Fruit fly (Drosophila melanogaster) whole organism, embryonic: ENCODE data around the gene CycC.
A peak's percentile ranks its signal among the peaks of the same experiment; 100 is the strongest.

Source experiments
- Antp ChIP-seq: fragments of 200-800 bp; sonication (Bioruptor generic); optimal IDR thresholded peaks from 3 replicates; lab custom pipeline; 2016; ENCODE audit warnings: missing biosample characterization, missing genetic modification characterization
- CG10147 ChIP-seq: fragments of 200-800 bp; sonication (Bioruptor generic); optimal IDR thresholded peaks from 2 replicates; lab custom pipeline; 2019; ENCODE audit warnings: missing biosample characterization, mild to moderate bottlenecking, missing genetic modification characterization, moderate library complexity
- CG10321 ChIP-seq: fragments of 200-800 bp; sonication (Bioruptor generic); IDR thresholded peaks from 2 replicates; pipeline ENCODE4 v1.3.6; 2022; ENCODE audit warnings: missing biosample characterization, missing genetic modification characterization
- CG10979 ChIP-seq: fragments of 200-800 bp; sonication (Bioruptor generic); optimal IDR thresholded peaks from 2 replicates; lab custom pipeline; 2018; ENCODE audit warnings: missing biosample characterization, mild to moderate bottlenecking, missing genetic modification characterization, moderate library complexity
- CG11723 ChIP-seq: fragments of 200-800 bp; sonication (Bioruptor generic); optimal IDR thresholded peaks from 2 replicates; lab custom pipeline; 2017; ENCODE audit warnings: missing biosample characterization, mild to moderate bottlenecking, missing genetic modification characterization
- CG13287 ChIP-seq: fragments of 200-800 bp; sonication (Bioruptor generic); IDR thresholded peaks from 2 replicates; pipeline ENCODE4 v1.3.6; 2022; ENCODE audit warnings: missing biosample characterization, missing genetic modification characterization; ENCODE audit not compliant: partially characterized antibody
- CG1602 ChIP-seq: fragments of 200-800 bp; sonication (Bioruptor generic); optimal IDR thresholded peaks from 3 replicates; lab custom pipeline; 2016; ENCODE audit warnings: missing biosample characterization, missing genetic modification characterization
- CG33213 ChIP-seq: fragments of 200-800 bp; sonication (Bioruptor generic); optimal IDR thresholded peaks from 3 replicates; lab custom pipeline; 2016; ENCODE audit warnings: missing biosample characterization, missing genetic modification characterization
- CG4854 ChIP-seq: fragments of 200-800 bp; sonication (Bioruptor generic); optimal IDR thresholded peaks from 2 replicates; lab custom pipeline; 2016; ENCODE audit warnings: missing biosample characterization, missing genetic modification characterization, inconsistent platforms
- CG8290 ChIP-seq, 3 experiments: fragments of 200-800 bp; sonication (Bioruptor generic); optimal IDR thresholded peaks; 2 replicates each; lab custom pipeline; 2016 to 2019; ENCODE audit warnings: missing biosample characterization in 3 of 3, missing genetic modification characterization in 3 of 3, mild to moderate bottlenecking in 2 of 3, moderate library complexity in 1 of 3
- CG9727 ChIP-seq: fragments of 200-800 bp; sonication (Bioruptor generic); optimal IDR thresholded peaks from 3 replicates; lab custom pipeline; 2017; ENCODE audit warnings: missing biosample characterization, mild to moderate bottlenecking, missing genetic modification characterization
- CG9817 ChIP-seq: fragments of 200-800 bp; sonication (Bioruptor generic); optimal IDR thresholded peaks from 2 replicates; lab custom pipeline; 2018; ENCODE audit warnings: missing biosample characterization, mild to moderate bottlenecking, missing genetic modification characterization, moderate library complexity
- Camta ChIP-seq: fragments of 200-800 bp; sonication (Bioruptor generic); optimal IDR thresholded peaks from 2 replicates; lab custom pipeline; 2016; ENCODE audit warnings: missing biosample characterization, missing genetic modification characterization
- Dip2 ChIP-seq: fragments of 200-800 bp; sonication (Bioruptor generic); IDR thresholded peaks from 2 replicates; pipeline ENCODE4 v1.3.6; 2022; ENCODE audit warnings: missing biosample characterization, missing genetic modification characterization
- Doc2 ChIP-seq: fragments of 200-800 bp; sonication (Bioruptor generic); IDR thresholded peaks from 2 replicates; pipeline ENCODE4 v1.3.6; 2022; ENCODE audit warnings: missing biosample characterization, missing genetic modification characterization
- E2f2 ChIP-seq: fragments of 200-800 bp; sonication (Bioruptor generic); IDR thresholded peaks from 2 replicates; pipeline ENCODE4 v1.3.6; 2022; ENCODE audit warnings: missing biosample characterization, missing genetic modification characterization
- Eip74EF ChIP-seq, 2 experiments: fragments of 200-800 bp in 1 of 2; fragments of >200 bp in 1 of 2; sonication (Bioruptor generic) in 1 of 2; optimal IDR thresholded peaks; 2 replicates each; lab custom pipeline; 2017 to 2019; ENCODE audit warnings: missing biosample characterization in 2 of 2, missing genetic modification characterization in 2 of 2, mild to moderate bottlenecking in 1 of 2, moderate library complexity in 1 of 2
- Fer1 ChIP-seq: fragments of 200-800 bp; sonication (Bioruptor generic); optimal IDR thresholded peaks from 2 replicates; lab custom pipeline; 2017; ENCODE audit warnings: missing biosample characterization, mild to moderate bottlenecking, missing genetic modification characterization
- Gsc ChIP-seq: fragments of 200-800 bp; sonication (Bioruptor generic); IDR thresholded peaks from 2 replicates; pipeline ENCODE4 v1.3.6; 2022; ENCODE audit warnings: missing biosample characterization, missing genetic modification characterization
- HLH3B ChIP-seq: fragments of 200-800 bp; sonication (Bioruptor generic); IDR thresholded peaks from 2 replicates; pipeline ENCODE4 v1.3.6; 2022; ENCODE audit warnings: missing biosample characterization, missing genetic modification characterization
- HLH54F ChIP-seq: fragments of 200-800 bp; sonication (Bioruptor generic); optimal IDR thresholded peaks from 3 replicates; lab custom pipeline; 2016; ENCODE audit warnings: missing biosample characterization, missing genetic modification characterization
- HLHmδ ChIP-seq: fragments of 200-800 bp; sonication (Bioruptor generic); optimal IDR thresholded peaks from 2 replicates; lab custom pipeline; 2018; ENCODE audit warnings: missing biosample characterization, mild to moderate bottlenecking, missing genetic modification characterization, moderate library complexity
- HmgZ ChIP-seq: fragments of 200-800 bp; sonication (Bioruptor generic); optimal IDR thresholded peaks from 2 replicates; lab custom pipeline; 2018; ENCODE audit warnings: missing biosample characterization, mild to moderate bottlenecking, missing genetic modification characterization
- Hr51 ChIP-seq, 2 experiments: fragments of 200-800 bp; sonication (Bioruptor generic); optimal IDR thresholded peaks; 2 replicates in 1 of 2; 3 replicates in 1 of 2; lab custom pipeline; 2016 to 2018; ENCODE audit warnings: missing biosample characterization in 2 of 2, missing genetic modification characterization in 2 of 2, mild to moderate bottlenecking in 1 of 2, moderate library complexity in 1 of 2
- Lpt ChIP-seq: fragments of >200 bp; optimal IDR thresholded peaks from 2 replicates; lab custom pipeline; 2018; ENCODE audit warnings: missing biosample characterization, missing genetic modification characterization
- MBD-R2 ChIP-seq: fragments of 200-800 bp; sonication (Bioruptor generic); IDR thresholded peaks from 2 replicates; pipeline ENCODE4 v1.3.6; 2022; ENCODE audit warnings: missing biosample characterization, missing genetic modification characterization
- Mes4 ChIP-seq: fragments of 200-800 bp; sonication (Bioruptor generic); optimal IDR thresholded peaks from 2 replicates; lab custom pipeline; 2016; ENCODE audit warnings: missing biosample characterization, missing genetic modification characterization
- Oaz ChIP-seq: fragments of 200-800 bp; sonication (Bioruptor generic); IDR thresholded peaks from 2 replicates; pipeline ENCODE4 v1.3.6; 2022; ENCODE audit warnings: missing biosample characterization, missing genetic modification characterization
- Ravus ChIP-seq: fragments of 200-800 bp; sonication (Bioruptor generic); IDR thresholded peaks from 2 replicates; pipeline ENCODE4 v1.3.6; 2022; ENCODE audit warnings: missing biosample characterization, missing genetic modification characterization
- Sox102F ChIP-seq: fragments of 200-800 bp; sonication (Bioruptor generic); optimal IDR thresholded peaks from 2 replicates; lab custom pipeline; 2018; ENCODE audit warnings: missing biosample characterization, mild to moderate bottlenecking, missing genetic modification characterization, moderate library complexity
- ab ChIP-seq: fragments of 200-800 bp; sonication (Bioruptor generic); optimal IDR thresholded peaks from 2 replicates; lab custom pipeline; 2016; ENCODE audit warnings: missing biosample characterization, missing genetic modification characterization
- ato ChIP-seq: fragments of 200-800 bp; sonication (Bioruptor generic); IDR thresholded peaks from 2 replicates; pipeline ENCODE4 v1.3.6; 2022; ENCODE audit warnings: missing biosample characterization, missing genetic modification characterization; ENCODE audit not compliant: partially characterized antibody
- cad ChIP-seq: fragments of >200 bp; optimal IDR thresholded peaks from 2 replicates; lab custom pipeline; 2017; ENCODE audit warnings: missing biosample characterization, missing genetic modification characterization
- cato ChIP-seq: fragments of 200-800 bp; sonication (Bioruptor generic); optimal IDR thresholded peaks from 2 replicates; lab custom pipeline; 2016; ENCODE audit warnings: missing biosample characterization, missing genetic modification characterization, borderline replicate concordance
- caup ChIP-seq: fragments of 200-800 bp; sonication (Bioruptor generic); optimal IDR thresholded peaks from 3 replicates; lab custom pipeline; 2017; ENCODE audit warnings: missing biosample characterization, mild to moderate bottlenecking, missing genetic modification characterization, moderate library complexity; ENCODE audit not compliant: severe bottlenecking
- cwo ChIP-seq: fragments of 200-800 bp; sonication (Bioruptor generic); optimal IDR thresholded peaks from 3 replicates; lab custom pipeline; 2017; ENCODE audit warnings: missing biosample characterization, missing genetic modification characterization, mild to moderate bottlenecking, moderate library complexity, missing genetic modification reagents
- dmrt99B ChIP-seq: fragments of 200-800 bp; sonication (Bioruptor generic); optimal IDR thresholded peaks from 2 replicates; lab custom pipeline; 2018; ENCODE audit warnings: missing biosample characterization, mild to moderate bottlenecking, missing genetic modification characterization, moderate library complexity
- emc ChIP-seq: fragments of 200-800 bp; sonication (Bioruptor generic); optimal IDR thresholded peaks from 2 replicates; lab custom pipeline; 2016; ENCODE audit warnings: missing biosample characterization, missing genetic modification characterization
- fu2 ChIP-seq: fragments of 200-800 bp; sonication (Bioruptor generic); optimal IDR thresholded peaks from 2 replicates; lab custom pipeline; 2016; ENCODE audit warnings: missing biosample characterization, missing genetic modification characterization
- hb ChIP-seq: fragments of 200-800 bp; sonication (Bioruptor generic); IDR thresholded peaks from 3 replicates; pipeline ENCODE4 v1.3.6; 2022; ENCODE audit warnings: missing biosample characterization, missing genetic modification characterization; ENCODE audit not compliant: partially characterized antibody
- nau ChIP-seq: fragments of 200-800 bp; sonication (Bioruptor generic); optimal IDR thresholded peaks from 3 replicates; lab custom pipeline; 2017; ENCODE audit warnings: missing biosample characterization, mild to moderate bottlenecking, missing genetic modification characterization, missing genetic modification reagents
- org-1 ChIP-seq: fragments of 200-800 bp; sonication (Bioruptor generic); optimal IDR thresholded peaks from 2 replicates; lab custom pipeline; 2017; ENCODE audit warnings: missing biosample characterization, missing genetic modification characterization
- slbo ChIP-seq: fragments of 200-800 bp; sonication (Bioruptor generic); IDR thresholded peaks from 2 replicates; pipeline ENCODE4 v1.3.6; 2022; ENCODE audit warnings: missing biosample characterization, missing genetic modification characterization
- sna ChIP-seq: fragments of 200-800 bp; sonication (Bioruptor generic); IDR thresholded peaks from 2 replicates; pipeline ENCODE4 v1.3.6; 2022; ENCODE audit warnings: missing biosample characterization, missing genetic modification characterization; ENCODE audit not compliant: partially characterized antibody
- ttk ChIP-seq: fragments of 200-800 bp; sonication (Bioruptor generic); IDR thresholded peaks from 2 replicates; pipeline ENCODE4 v2.1.2; 2022; ENCODE audit warnings: missing biosample characterization, missing genetic modification characterization
- twi ChIP-seq: fragments of 200-800 bp; optimal IDR thresholded peaks from 2 replicates; lab custom pipeline; 2019; ENCODE audit warnings: missing biosample characterization, mild to moderate bottlenecking, missing genetic modification characterization, moderate library complexity
- vfl ChIP-seq: fragments of 200-800 bp; sonication (Bioruptor generic); optimal IDR thresholded peaks from 2 replicates; lab custom pipeline; 2016; ENCODE audit warnings: missing biosample characterization, missing genetic modification characterization
- wek ChIP-seq: fragments of 200-800 bp; sonication (Bioruptor generic); optimal IDR thresholded peaks from 3 replicates; lab custom pipeline; 2018; ENCODE audit warnings: missing biosample characterization, mild to moderate bottlenecking, missing genetic modification characterization, moderate library complexity
- zfh2 ChIP-seq: fragments of 200-800 bp; sonication (Bioruptor generic); optimal IDR thresholded peaks from 2 replicates; lab custom pipeline; 2016; ENCODE audit warnings: missing biosample characterization, missing genetic modification characterization

Gene CycC

dm6 chr3R:14898280-14898756 is 8.3 kb upstream of the CycC start, which contains the start of the genes Nup93-2 and CG3817 (continued):
- TF ChIP-seq CG9817 (tag; lab: Kevin White, UChicago) (peak; percentile 89), CG1602 (GFP tag; lab: Kevin White, UChicago) (peak; percentile 57), HLH54F (GFP tag; lab: Kevin White, UChicago) (peak; percentile 43), CG10979 (no peak), E2f2 (GFP tag; lab: Robert Waterston, UW) (peak; percentile 43), Gsc (GFP tag; lab: Robert Waterston, UW) (0 out of 2 replicates have a peak, but pooled peaks have one; percentile 34), Hr51 (GFP tag; optimal IDR thresholded peaks at IDR 0.05; lab: Kevin White, UChicago) (peak in 1 of 2 experiments; percentile 8), Doc2 (no peak), Eip74EF (GFP tag; optimal IDR thresholded peaks at IDR 0.05; lab: Kevin White, UChicago) (peak in 1 of 2 experiments; percentile 66), wek (GFP tag; lab: Kevin White, UChicago) (no peak), CG11723 (no peak), ato (GFP tag; lab: Robert Waterston, UW) (peak; percentile 10; the same call in 1 of the 2 replicates), hb (GFP tag; lab: Robert Waterston, UW) (0 out of 3 replicates have a peak, but pooled peaks have one; percentile 52), CG10147 (GFP tag; lab: Kevin White, UChicago) (no peak), cad (GFP tag; lab: Kevin White, UChicago) (no peak), HLHmδ (GFP tag; lab: Kevin White, UChicago) (no peak), twi (tag; lab: Kevin White, UChicago) (peak; percentile 59), vfl (GFP tag; lab: Kevin White, UChicago) (peak; percentile 44), CG13287 (peak; percentile 77), HLH3B (GFP tag; lab: Robert Waterston, UW) (no peak), Camta (GFP tag; lab: Kevin White, UChicago) (peak; percentile 19), CG10321 (no peak), MBD-R2 (GFP tag; lab: Robert Waterston, UW) (peak; percentile 83), Lpt (GFP tag; lab: Kevin White, UChicago) (no peak), Sox102F (peak; percentile 1), Oaz (GFP tag; lab: Robert Waterston, UW) (no peak), ttk (GFP tag; lab: Robert Waterston, UW) (peak; percentile 69), Ravus (GFP tag; lab: Robert Waterston, UW) (no peak), CG8290 (GFP tag; optimal IDR thresholded peaks at IDR 0.05; lab: Kevin White, UChicago) (peak; percentile 88), CG8290 (tag; optimal IDR thresholded peaks at IDR 0.05; lab: Kevin White, UChicago) (peak in 1 of 2 experiments; percentile 49), CG4854 (no peak), ab (GFP tag; lab: Kevin White, UChicago) (no peak), Mes4 (GFP tag; lab: Kevin White, UChicago) (no peak), Fer1 (no peak), fu2 (no peak), nau (no peak), HmgZ (tag; lab: Kevin White, UChicago) (no peak), caup (GFP tag; lab: Kevin White, UChicago) (peak; percentile 40), slbo (peak; percentile 83), cwo (GFP tag; lab: Kevin White, UChicago) (peak; percentile 31), Antp (peak; percentile 12), sna (GFP tag; lab: Robert Waterston, UW) (no peak), cato (GFP tag; lab: Kevin White, UChicago) (no peak), dmrt99B (no peak), Dip2 (GFP tag; lab: Robert Waterston, UW) (no peak), zfh2 (GFP tag; lab: Kevin White, UChicago) (peak; percentile 59), org-1 (GFP tag; lab: Kevin White, UChicago) (peak; percentile 36), CG33213 (GFP tag; lab: Kevin White, UChicago) (peak; percentile 13), CG9727 (peak; percentile 61), emc (GFP tag; lab: Kevin White, UChicago) (no peak)
